Worm (Caenorhabditis elegans) whole organism, mixed stage, embryonic: ENCODE results near the gene sri-25.
"Not testable (repeated sequence)": the region's sequence is repeated elsewhere in the genome, so short reads cannot be mapped to it uniquely, and the experiment has no call there.

ENCODE experiments used
- ceh-83 ChIP-seq: fragments of 200-800 bp; sonication (Bioruptor generic); optimal IDR thresholded peaks from 2 replicates; lab custom pipeline; 2018; ENCODE audit warnings: mild to moderate bottlenecking, missing genetic modification characterization, missing compliant biosample characterization
- nhr-28 ChIP-seq: fragments of 150-350 bp; optimal IDR thresholded peaks from 2 replicates; lab custom pipeline; 2014; ENCODE audit warnings: missing biosample characterization, missing genetic modification characterization
- pha-4 ChIP-seq: fragments of 150-350 bp; optimal IDR thresholded peaks from 2 replicates; lab custom pipeline; 2018; ENCODE audit warnings: missing biosample characterization, missing genetic modification reagents, missing genetic modification characterization
- sptf-1 ChIP-seq: sonication (generic microtip); optimal IDR thresholded peaks from 2 replicates; lab custom pipeline; 2017; ENCODE audit warnings: mild to moderate bottlenecking, missing genetic modification characterization, moderate library complexity, missing compliant biosample characterization

DNA sequence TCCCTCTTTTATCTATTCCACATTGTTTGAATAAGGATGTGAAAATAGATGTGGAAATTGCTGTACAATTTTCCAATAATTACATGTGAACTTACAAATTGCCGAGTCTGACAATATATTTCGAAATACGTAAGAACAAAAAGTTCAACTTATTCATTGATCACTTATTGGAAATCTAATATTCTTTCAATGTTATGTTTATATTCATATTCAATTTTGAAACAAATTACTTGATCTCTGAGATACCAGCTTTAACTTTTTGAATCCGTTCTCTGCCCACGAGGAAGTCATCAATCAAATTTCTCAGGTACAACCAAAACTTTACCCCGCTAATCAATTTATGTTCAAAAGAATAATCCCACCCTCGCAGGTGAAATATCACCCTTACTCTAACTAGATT is 1.6 kb upstream of the sri-25 start, which contains the start of gene sri-26:
- not testable (repeated sequence) for TF ChIP-seq nhr-28 (tag; lab: Kevin White, UChicago); ceh-83 (GFP tag; lab: Kevin White, UChicago); pha-4 (tag; lab: Kevin White, UChicago); sptf-1 (tag; lab: Kevin White, UChicago)
